Fruit fly (Drosophila melanogaster) S2 (cell line): ENCODE results near the gene mus81.

Experiments used
- CG8478 ChIP-seq: fragments of >200 bp; optimal IDR thresholded peaks from 2 replicates; lab custom pipeline; 2018
- CTCF ChIP-seq, 2 experiments: fragments of >200 bp; optimal IDR thresholded peaks; 2 replicates each; lab custom pipeline; 2018

dm6 chrX:932166-932565, 8.7 kb upstream of the mus81 start, which contains the start of the genes CG32815 and CG3706:
- TF ChIP-seq CG8478 (lab: Kevin White, UChicago) (no peak), CTCF (optimal IDR thresholded peaks at IDR 0.05; lab: Kevin White, UChicago) (no peak)
